Worm (Caenorhabditis elegans): Measurements from ENCODE around the gene clec-66.

The clec-66 gene

DNA sequence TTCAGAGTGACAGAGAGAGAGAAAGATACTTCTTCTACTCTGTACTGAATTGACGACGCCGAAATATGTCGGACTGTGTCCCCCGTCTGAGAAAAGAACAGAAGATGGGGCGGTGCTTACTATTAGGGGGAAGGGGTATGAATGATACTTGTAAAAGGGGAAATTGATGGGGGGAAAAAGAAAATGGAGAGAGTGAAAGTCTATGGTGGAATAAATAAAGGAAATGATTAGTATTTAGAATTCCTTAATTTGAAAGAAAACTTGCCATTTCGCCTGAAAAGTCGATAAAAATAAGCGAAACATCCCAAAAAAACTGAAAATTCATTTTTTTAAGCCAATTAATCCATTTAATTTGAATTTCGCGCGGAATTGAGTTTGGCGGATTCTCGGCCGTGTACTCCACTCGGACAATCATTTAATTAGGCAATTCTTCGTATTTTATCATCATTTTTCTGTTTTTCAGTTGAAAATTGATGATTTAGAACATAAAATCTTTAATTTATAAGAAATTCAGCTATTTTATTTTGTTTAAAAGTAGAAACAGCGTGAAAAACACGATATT, 10.4 kb downstream of the clec-66 start, which contains the start of gene F35C5.12 (continued):
- TF ChIP-seq tlp-1 (tag; optimal IDR thresholded peaks at IDR 0.05) (no peak), C34B4.2 (tag; optimal IDR thresholded peaks at IDR 0.05) (no peak), C16A3.4 (tag; optimal IDR thresholded peaks at IDR 0.05) (peak; percentile 18), lin-13 (GFP tag; optimal IDR thresholded peaks at IDR 0.05) (peak; percentile 8), F16B12.6 (tag; optimal IDR thresholded peaks at IDR 0.05) (no peak), lir-3 (tag; optimal IDR thresholded peaks at IDR 0.05; ENCODE audit: poor library complexity) (peak; percentile 79), mep-1 (tag; optimal IDR thresholded peaks at IDR 0.05) (peak; percentile 15), tbx-2 (tag; optimal IDR thresholded peaks at IDR 0.05) (peak; percentile 67), nhr-71 (tag; optimal IDR thresholded peaks at IDR 0.05) (peak; percentile 75), unc-98 (GFP tag; IDR thresholded peaks at IDR 0.05) (peak; percentile 23; the same call in 1 of the 2 replicates), ztf-4 (tag; optimal IDR thresholded peaks at IDR 0.05) (no peak), nhr-28 (tag; optimal IDR thresholded peaks at IDR 0.05) (no peak), rnt-1 (tag; optimal IDR thresholded peaks at IDR 0.05) (peak; percentile 92), xbp-1 (tag; optimal IDR thresholded peaks at IDR 0.05) (peak; percentile 59), ets-5 (GFP tag; IDR thresholded peaks at IDR 0.05) (no peak), nhr-12 (tag; optimal IDR thresholded peaks at IDR 0.05) (no peak), fkh-4 (tag; optimal IDR thresholded peaks at IDR 0.05; ENCODE audit: borderline replicate concordance) (peak; percentile 74), snpc-4 (tag; optimal IDR thresholded peaks at IDR 0.05) (peak; percentile 17), fkh-8 (tag; optimal IDR thresholded peaks at IDR 0.05) (no peak), swsn-7 (tag; optimal IDR thresholded peaks at IDR 0.05) (peak; percentile 59), elt-3 (tag; optimal IDR thresholded peaks at IDR 0.05) (peak in 1 of 6 experiments; percentile 14), egl-13 (tag; optimal IDR thresholded peaks at IDR 0.05) (peak; percentile 54), unc-86 (tag; optimal IDR thresholded peaks at IDR 0.05) (no peak), nhr-11 (tag; optimal IDR thresholded peaks at IDR 0.05) (no peak), egl-27 (tag; optimal IDR thresholded peaks at IDR 0.05) (no peak), aha-1 (tag; optimal IDR thresholded peaks at IDR 0.05) (no peak), skn-1 (tag; optimal IDR thresholded peaks at IDR 0.05) (peak; percentile 22), grh-1 (GFP tag; IDR thresholded peaks at IDR 0.05) (peak; percentile 34; the same call in 1 of the 2 replicates), pqm-1 (tag; optimal IDR thresholded peaks at IDR 0.05) (no peak), efl-3 (GFP tag; optimal IDR thresholded peaks at IDR 0.05) (no peak), blmp-1 (tag; optimal IDR thresholded peaks at IDR 0.05) (peak; percentile 22), hlh-4 (tag; optimal IDR thresholded peaks at IDR 0.05) (no peak), fkh-10 (GFP tag; optimal IDR thresholded peaks at IDR 0.05) (no peak), lin-15B (tag; optimal IDR thresholded peaks at IDR 0.05) (no peak)

DNA sequence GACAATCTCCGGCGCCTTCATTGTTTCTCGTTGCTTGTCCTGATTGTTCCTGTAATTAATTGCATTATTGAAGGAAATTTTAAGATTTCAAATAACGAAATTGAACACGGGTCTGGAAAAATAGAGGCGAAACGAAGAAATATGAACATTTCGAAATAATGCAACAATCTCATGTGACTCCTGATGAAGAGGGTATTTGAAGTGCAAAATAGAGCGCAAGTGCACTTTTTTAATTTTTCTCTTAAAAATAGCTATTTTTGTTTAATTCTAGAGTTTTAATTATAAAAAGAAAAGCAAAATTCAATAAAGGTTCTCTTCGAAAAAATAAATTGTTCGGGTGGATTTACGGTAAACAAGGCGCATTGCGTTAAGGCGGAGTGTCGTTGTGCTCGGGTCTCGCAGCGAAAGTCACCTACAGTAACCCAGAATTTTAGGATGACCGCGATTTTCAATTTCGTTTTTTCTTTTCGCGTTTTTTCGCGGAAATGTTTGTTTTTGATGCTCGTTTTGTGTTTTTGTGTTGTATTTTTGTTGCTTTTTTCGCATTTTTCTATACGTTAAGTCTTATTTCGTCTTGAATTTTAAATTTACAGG, 14.9 kb downstream of the clec-66 start, which contains the start of the genes F58G1.2 and wago-4:
Gene F58G1.2 (minus strand): TSS at position 51 of the 594 bp plus-strand sequence.
Gene wago-4 (plus strand): TSS at position 592 of the 594 bp plus-strand sequence.
- TF ChIP-seq lir-3 (tag; optimal IDR thresholded peaks at IDR 0.05; ENCODE audit: poor library complexity), result no peak
- TF ChIP-seq efl-1 (optimal IDR thresholded peaks at IDR 0.05), result peak; percentile 56 to 58
- TF ChIP-seq efl-1 (GFP tag; optimal IDR thresholded peaks at IDR 0.05 in 1 of 2), result peak; percentile 71 to 91
- peak; percentile 14 for TF ChIP-seq lin-13 (GFP tag; optimal IDR thresholded peaks at IDR 0.05)
- TF ChIP-seq lsy-2 (tag; optimal IDR thresholded peaks at IDR 0.05), result peak in 1 of 2 experiments; percentile 94
- TF ChIP-seq dpl-1 (GFP tag; optimal IDR thresholded peaks at IDR 0.05), result peak; percentile 23 to 70 (median 41)
- TF ChIP-seq lin-15B (tag; optimal IDR thresholded peaks at IDR 0.05), result no peak
- peak; percentile 68 for TF ChIP-seq nhr-85 (tag)
- no peak for TF ChIP-seq unc-86 (tag; optimal IDR thresholded peaks at IDR 0.05)
- TF ChIP-seq isw-1 (GFP tag; IDR thresholded peaks at IDR 0.05), result 0 out of 2 replicates have a peak, but pooled peaks have one; percentile 3
- TF ChIP-seq skn-1 (tag; optimal IDR thresholded peaks at IDR 0.05), result peak; percentile 35
- TF ChIP-seq mep-1 (tag; optimal IDR thresholded peaks at IDR 0.05), result peak; percentile 8
- TF ChIP-seq sup-37 (GFP tag; optimal IDR thresholded peaks at IDR 0.05), result no peak
- peak; percentile 10 for TF ChIP-seq rnt-1 (tag; optimal IDR thresholded peaks at IDR 0.05)
- TF ChIP-seq lin-35 (GFP tag; optimal IDR thresholded peaks at IDR 0.05), result peak; percentile 26 to 54
- no peak for TF ChIP-seq ceh-90 (tag; optimal IDR thresholded peaks at IDR 0.05)

Data from whole organism, L1 larva.